Fruit fly (Drosophila melanogaster) whole organism, embryonic: ENCODE results near the gene CG2889.

Source experiments
- ATbp ChIP-seq: fragments of 200-800 bp; sonication (Bioruptor generic); optimal IDR thresholded peaks from 2 replicates; lab custom pipeline; 2017; ENCODE audit warnings: missing biosample characterization, mild to moderate bottlenecking, missing genetic modification characterization, missing genetic modification reagents
- Antp ChIP-seq: fragments of 200-800 bp; sonication (Bioruptor generic); optimal IDR thresholded peaks from 3 replicates; lab custom pipeline; 2016; ENCODE audit warnings: missing biosample characterization, missing genetic modification characterization
- CG10431 ChIP-seq: fragments of 200-800 bp; sonication (Bioruptor generic); optimal IDR thresholded peaks from 3 replicates; lab custom pipeline; 2018; ENCODE audit warnings: missing biosample characterization, mild to moderate bottlenecking, missing genetic modification characterization
- CG12071 ChIP-seq: fragments of 200-800 bp; sonication (Bioruptor generic); optimal IDR thresholded peaks from 3 replicates; lab custom pipeline; 2018; ENCODE audit warnings: missing biosample characterization, mild to moderate bottlenecking, missing genetic modification characterization
- CG12219 ChIP-seq: fragments of 200-800 bp; sonication (Bioruptor generic); optimal IDR thresholded peaks from 3 replicates; lab custom pipeline; 2018; ENCODE audit warnings: missing biosample characterization, mild to moderate bottlenecking, missing genetic modification characterization
- CG12659 ChIP-seq: fragments of 200-800 bp; sonication (Bioruptor generic); optimal IDR thresholded peaks from 3 replicates; lab custom pipeline; 2017; ENCODE audit warnings: mild to moderate bottlenecking, missing biosample characterization, missing genetic modification reagents, missing genetic modification characterization
- CG13775 ChIP-seq: fragments of 200-800 bp; sonication (Bioruptor generic); optimal IDR thresholded peaks from 3 replicates; lab custom pipeline; 2017; ENCODE audit warnings: missing biosample characterization, mild to moderate bottlenecking, missing genetic modification characterization
- CG14667 ChIP-seq: fragments of 200-800 bp; sonication (Bioruptor generic); IDR thresholded peaks from 2 replicates; pipeline ENCODE4 v1.3.6; 2022; ENCODE audit warnings: missing biosample characterization, missing genetic modification characterization
- CG14710 ChIP-seq: fragments of 200-800 bp; sonication (Bioruptor generic); optimal IDR thresholded peaks from 3 replicates; lab custom pipeline; 2019; ENCODE audit warnings: missing biosample characterization, mild to moderate bottlenecking, missing genetic modification characterization, moderate library complexity
- CG16815 ChIP-seq: fragments of 200-800 bp; sonication (Bioruptor generic); optimal IDR thresholded peaks from 3 replicates; lab custom pipeline; 2017; ENCODE audit warnings: missing biosample characterization, mild to moderate bottlenecking, missing genetic modification characterization
- CG2116 ChIP-seq: fragments of 200-800 bp; sonication (Bioruptor generic); optimal IDR thresholded peaks from 3 replicates; lab custom pipeline; 2018; ENCODE audit warnings: missing biosample characterization, mild to moderate bottlenecking, missing genetic modification characterization
- CG30431 ChIP-seq: fragments of 200-800 bp; sonication (Bioruptor generic); optimal IDR thresholded peaks from 2 replicates; lab custom pipeline; 2017; ENCODE audit warnings: missing biosample characterization, missing genetic modification characterization
- CG6813 ChIP-seq: fragments of 200-800 bp; sonication (Bioruptor generic); optimal IDR thresholded peaks from 2 replicates; lab custom pipeline; 2017; ENCODE audit warnings: missing biosample characterization, missing genetic modification characterization, mild to moderate bottlenecking, moderate library complexity, missing genetic modification reagents
- CG7271 ChIP-seq: fragments of 200-800 bp; sonication (Bioruptor generic); optimal IDR thresholded peaks from 2 replicates; lab custom pipeline; 2018; ENCODE audit warnings: missing biosample characterization, mild to moderate bottlenecking, missing genetic modification characterization, moderate library complexity
- CG7745 ChIP-seq: fragments of 200-800 bp; sonication (Bioruptor generic); optimal IDR thresholded peaks from 2 replicates; lab custom pipeline; 2018; ENCODE audit warnings: missing biosample characterization, mild to moderate bottlenecking, missing genetic modification characterization, moderate library complexity
- CG8924 ChIP-seq: fragments of 200-800 bp; optimal IDR thresholded peaks from 3 replicates; lab custom pipeline; 2019; ENCODE audit warnings: missing biosample characterization, mild to moderate bottlenecking, missing genetic modification characterization, moderate library complexity
- CG9727 ChIP-seq: fragments of 200-800 bp; sonication (Bioruptor generic); optimal IDR thresholded peaks from 3 replicates; lab custom pipeline; 2017; ENCODE audit warnings: missing biosample characterization, mild to moderate bottlenecking, missing genetic modification characterization
- D19A ChIP-seq: fragments of 200-800 bp; optimal IDR thresholded peaks from 3 replicates; lab custom pipeline; 2019; ENCODE audit warnings: missing biosample characterization, mild to moderate bottlenecking, missing genetic modification characterization, moderate library complexity
- Dref ChIP-seq: fragments of 200-800 bp; sonication (Bioruptor generic); IDR thresholded peaks from 2 replicates; pipeline ENCODE4 v1.3.6; 2022; ENCODE audit warnings: missing biosample characterization, missing genetic modification characterization
- Ets97D ChIP-seq: fragments of 200-800 bp; sonication (Bioruptor generic); optimal IDR thresholded peaks from 3 replicates; lab custom pipeline; 2016; ENCODE audit warnings: missing biosample characterization, missing genetic modification characterization
- Fer1 ChIP-seq: fragments of 200-800 bp; sonication (Bioruptor generic); optimal IDR thresholded peaks from 2 replicates; lab custom pipeline; 2017; ENCODE audit warnings: missing biosample characterization, mild to moderate bottlenecking, missing genetic modification characterization
- MTF-1 ChIP-seq: fragments of 200-800 bp; sonication (Bioruptor generic); optimal IDR thresholded peaks from 2 replicates; lab custom pipeline; 2018; ENCODE audit warnings: missing biosample characterization, mild to moderate bottlenecking, missing genetic modification characterization, borderline replicate concordance
- Med ChIP-seq: fragments of 200-800 bp; sonication (Bioruptor generic); peaks from one replicate; lab custom pipeline; 2016; ENCODE audit warnings: missing biosample characterization, missing genetic modification characterization, mild to moderate bottlenecking, inconsistent platforms, moderate library complexity
- Meics ChIP-seq: fragments of 200-800 bp; sonication (Bioruptor generic); optimal IDR thresholded peaks from 2 replicates; lab custom pipeline; 2017; ENCODE audit warnings: missing biosample characterization, mild to moderate bottlenecking, missing genetic modification characterization
- Tbp ChIP-seq: fragments of >200 bp; optimal IDR thresholded peaks from 2 replicates; lab custom pipeline; 2018; ENCODE audit warnings: missing biosample characterization, missing genetic modification characterization
- ac ChIP-seq: fragments of 200-800 bp; sonication (Bioruptor generic); optimal IDR thresholded peaks from 3 replicates; lab custom pipeline; 2017; ENCODE audit warnings: missing biosample characterization, mild to moderate bottlenecking, missing genetic modification characterization
- bcd ChIP-seq: fragments of 200-800 bp; sonication (Bioruptor generic); optimal IDR thresholded peaks from 2 replicates; lab custom pipeline; 2017; ENCODE audit warnings: missing biosample characterization, mild to moderate bottlenecking, missing genetic modification characterization
- bsh ChIP-seq, 2 experiments: fragments of 200-800 bp; sonication (Bioruptor generic); optimal IDR thresholded peaks; 2 replicates each; lab custom pipeline; 2017 to 2018; ENCODE audit warnings: mild to moderate bottlenecking in 2 of 2, missing biosample characterization in 2 of 2, missing genetic modification characterization in 2 of 2, moderate library complexity in 1 of 2
- caup ChIP-seq: fragments of 200-800 bp; sonication (Bioruptor generic); optimal IDR thresholded peaks from 3 replicates; lab custom pipeline; 2017; ENCODE audit warnings: missing biosample characterization, mild to moderate bottlenecking, missing genetic modification characterization, moderate library complexity; ENCODE audit not compliant: severe bottlenecking
- chn ChIP-seq: fragments of 200-800 bp; sonication (Bioruptor generic); optimal IDR thresholded peaks from 2 replicates; lab custom pipeline; 2016; ENCODE audit warnings: missing biosample characterization, missing genetic modification characterization
- ci ChIP-seq: fragments of 200-800 bp; sonication (Bioruptor generic); IDR thresholded peaks from 3 replicates; pipeline ENCODE4 v1.3.6; 2022; ENCODE audit warnings: missing biosample characterization, missing genetic modification characterization
- crol ChIP-seq: fragments of 200-800 bp; sonication (Bioruptor generic); IDR thresholded peaks from 2 replicates; pipeline ENCODE4 v1.3.6; 2022; ENCODE audit warnings: missing biosample characterization, missing genetic modification characterization
- dm ChIP-seq: fragments of 200-800 bp; sonication (Bioruptor generic); optimal IDR thresholded peaks from 3 replicates; lab custom pipeline; 2016; ENCODE audit warnings: missing biosample characterization, missing genetic modification characterization
- ewg ChIP-seq: fragments of 200-800 bp; sonication (Bioruptor generic); optimal IDR thresholded peaks from 3 replicates; lab custom pipeline; 2017; ENCODE audit warnings: mild to moderate bottlenecking, missing biosample characterization, missing genetic modification reagents, missing genetic modification characterization
- fd64A ChIP-seq: fragments of 200-800 bp; sonication (Bioruptor generic); optimal IDR thresholded peaks from 3 replicates; lab custom pipeline; 2018; ENCODE audit warnings: missing biosample characterization, mild to moderate bottlenecking, missing genetic modification characterization
- gcm ChIP-seq: fragments of 200-800 bp; sonication (Bioruptor generic); optimal IDR thresholded peaks from 2 replicates; lab custom pipeline; 2019; ENCODE audit warnings: missing biosample characterization, mild to moderate bottlenecking, missing genetic modification characterization, moderate library complexity
- grau ChIP-seq: fragments of 200-800 bp; optimal IDR thresholded peaks from 3 replicates; lab custom pipeline; 2019; ENCODE audit warnings: missing biosample characterization, mild to moderate bottlenecking, missing genetic modification characterization, moderate library complexity
- hb ChIP-seq: fragments of 200-800 bp; sonication (Bioruptor generic); IDR thresholded peaks from 3 replicates; pipeline ENCODE4 v1.3.6; 2022; ENCODE audit warnings: missing biosample characterization, missing genetic modification characterization; ENCODE audit not compliant: partially characterized antibody
- hkb ChIP-seq, 2 experiments: fragments of 200-800 bp in 1 of 2; fragments of >200 bp in 1 of 2; sonication (Bioruptor generic) in 1 of 2; IDR thresholded peaks in 1 of 2; optimal IDR thresholded peaks in 1 of 2; 2 replicates each; pipeline versions ENCODE4 v1.3.6 to Lab custom; 2017 to 2022; ENCODE audit warnings: missing biosample characterization in 1 of 2, missing genetic modification characterization in 1 of 2
- jigr1 ChIP-seq: fragments of 200-800 bp; sonication (Bioruptor generic); IDR thresholded peaks from 3 replicates; pipeline ENCODE4 v1.3.6; 2022; ENCODE audit warnings: missing biosample characterization, missing genetic modification characterization
- lab ChIP-seq: fragments of 200-800 bp; sonication (Bioruptor generic); optimal IDR thresholded peaks from 3 replicates; lab custom pipeline; 2017; ENCODE audit warnings: missing biosample characterization, missing genetic modification characterization, mild to moderate bottlenecking, moderate library complexity, missing genetic modification reagents
- nerfin-2 ChIP-seq: fragments of 200-800 bp; sonication (Bioruptor generic); IDR thresholded peaks from 2 replicates; pipeline ENCODE4 v1.3.6; 2022; ENCODE audit warnings: missing biosample characterization, missing genetic modification characterization; ENCODE audit not compliant: partially characterized antibody
- nom ChIP-seq: fragments of 200-800 bp; sonication (Bioruptor generic); optimal IDR thresholded peaks from 2 replicates; lab custom pipeline; 2017; ENCODE audit warnings: missing biosample characterization, missing genetic modification characterization, mild to moderate bottlenecking, moderate library complexity, missing genetic modification reagents
- otp ChIP-seq: fragments of 200-800 bp; sonication (Bioruptor generic); IDR thresholded peaks from 3 replicates; pipeline ENCODE4, ENCODE4 v1.3.6; 2022; ENCODE audit warnings: missing biosample characterization, missing genetic modification characterization
- phol ChIP-seq: fragments of 200-800 bp; sonication (Bioruptor generic); optimal IDR thresholded peaks from 3 replicates; lab custom pipeline; 2018; ENCODE audit warnings: missing biosample characterization, mild to moderate bottlenecking, missing genetic modification characterization, moderate library complexity
- sens ChIP-seq: fragments of 200-800 bp; sonication (Bioruptor generic); peaks from one replicate; lab custom pipeline; 2016; ENCODE audit warnings: missing biosample characterization, missing genetic modification characterization
- sim ChIP-seq: fragments of 200-800 bp; sonication (Bioruptor generic); IDR thresholded peaks from 2 replicates; pipeline ENCODE4 v1.3.6; 2022; ENCODE audit warnings: missing biosample characterization, missing genetic modification characterization
- sima ChIP-seq: fragments of 200-800 bp; sonication (Bioruptor generic); optimal IDR thresholded peaks from 2 replicates; lab custom pipeline; 2016; ENCODE audit warnings: missing biosample characterization, missing genetic modification characterization
- sr ChIP-seq: fragments of 200-800 bp; sonication (Bioruptor generic); IDR thresholded peaks from 3 replicates; pipeline ENCODE4 v1.3.6; 2022; ENCODE audit warnings: missing biosample characterization, missing genetic modification characterization

Gene CG2889

dm6 chrX:10461938-10462337 lies 11.8 kb upstream of the CG2889 start:
- no peak for TF ChIP-seq CG10431 (GFP tag; lab: Kevin White, UChicago)
- peak; percentile 45 for TF ChIP-seq gcm (GFP tag; lab: Kevin White, UChicago)
- no peak for TF ChIP-seq Tbp
- TF ChIP-seq CG2116 (GFP tag; lab: Kevin White, UChicago): peak; percentile 39
- no peak for TF ChIP-seq lab (GFP tag; lab: Kevin White, UChicago)
- no peak for TF ChIP-seq CG6813 (GFP tag; lab: Kevin White, UChicago)
- no peak for TF ChIP-seq CG7745 (tag; lab: Kevin White, UChicago)
- peak; percentile 48 for TF ChIP-seq CG12071 (GFP tag; lab: Kevin White, UChicago)
- TF ChIP-seq Ets97D (GFP tag; lab: Kevin White, UChicago): peak; percentile 91
- peak; percentile 36 for TF ChIP-seq ATbp (GFP tag; lab: Kevin White, UChicago)
- TF ChIP-seq CG7271 (tag; lab: Kevin White, UChicago): peak; percentile 82
- 0 out of 3 replicates have a peak, but pooled peaks have one; percentile 28 for TF ChIP-seq sr (GFP tag; lab: Robert Waterston, UW)
- peak; percentile 3 for TF ChIP-seq Meics
- TF ChIP-seq crol (GFP tag; lab: Robert Waterston, UW): peak; percentile 57
- no peak for TF ChIP-seq CG16815
- TF ChIP-seq CG30431 (GFP tag; lab: Kevin White, UChicago): no peak
- TF ChIP-seq ac: peak; percentile 7
- TF ChIP-seq CG8924: no peak
- no peak for TF ChIP-seq hkb (optimal IDR thresholded peaks at IDR 0.05; lab: Kevin White, UChicago)
- TF ChIP-seq hkb (GFP tag; IDR thresholded peaks at IDR 0.05; lab: Robert Waterston, UW): peak; percentile 13; the same call in 1 of the 2 replicates
- peak; percentile 1 for TF ChIP-seq CG14710 (tag; lab: Kevin White, UChicago)
- peak; percentile 0 for TF ChIP-seq grau (tag; lab: Kevin White, UChicago)
- TF ChIP-seq bcd: peak; percentile 18
- peak; percentile 43 for TF ChIP-seq nom (GFP tag; lab: Kevin White, UChicago)
- TF ChIP-seq Fer1: peak; percentile 46
- TF ChIP-seq CG12219 (GFP tag; lab: Kevin White, UChicago): peak; percentile 8
- TF ChIP-seq phol: peak; percentile 31
- TF ChIP-seq sim (GFP tag; lab: Robert Waterston, UW): peak; percentile 47; the same call in 1 of the 2 replicates
- TF ChIP-seq CG14667: no peak
- TF ChIP-seq sima (GFP tag; lab: Kevin White, UChicago): no peak
- no peak for TF ChIP-seq jigr1 (GFP tag; lab: Robert Waterston, UW)
- no peak for TF ChIP-seq hb (GFP tag; lab: Robert Waterston, UW)
- peak; percentile 6 for TF ChIP-seq CG13775 (GFP tag; lab: Kevin White, UChicago)
- no peak for TF ChIP-seq dm (GFP tag; lab: Kevin White, UChicago)
- TF ChIP-seq D19A (tag; lab: Kevin White, UChicago): no peak
- TF ChIP-seq otp (GFP tag; lab: Robert Waterston, UW): no peak
- TF ChIP-seq Antp (GFP tag; lab: Kevin White, UChicago): no peak
- no peak for TF ChIP-seq chn (GFP tag; lab: Kevin White, UChicago)
- TF ChIP-seq CG9727 (GFP tag; lab: Kevin White, UChicago): peak; percentile 39
- TF ChIP-seq ewg (GFP tag; lab: Kevin White, UChicago): no peak
- peak; percentile 5 for TF ChIP-seq fd64A (GFP tag; lab: Kevin White, UChicago)
- peak; percentile 48 for TF ChIP-seq sens (GFP tag; lab: Kevin White, UChicago)
- peak; percentile 3 for TF ChIP-seq CG12659 (GFP tag; lab: Kevin White, UChicago)
- peak; percentile 75 for TF ChIP-seq Med
- no peak for TF ChIP-seq nerfin-2 (GFP tag; lab: Robert Waterston, UW)
- peak; percentile 63; the same call in 1 of the 3 replicates for TF ChIP-seq ci (GFP tag; lab: Robert Waterston, UW)
- TF ChIP-seq bsh (GFP tag; optimal IDR thresholded peaks at IDR 0.05; lab: Kevin White, UChicago): peak in 1 of 2 experiments; percentile 6
- TF ChIP-seq caup (GFP tag; lab: Kevin White, UChicago): peak; percentile 52
- TF ChIP-seq Dref (GFP tag; lab: Robert Waterston, UW): 0 out of 2 replicates have a peak, but pooled peaks have one; percentile 13
- peak; percentile 53 for TF ChIP-seq MTF-1 (GFP tag; lab: Kevin White, UChicago)
